Fruit fly (Drosophila melanogaster): ENCODE data around the gene ApepP.

ApepP gene

DNA sequence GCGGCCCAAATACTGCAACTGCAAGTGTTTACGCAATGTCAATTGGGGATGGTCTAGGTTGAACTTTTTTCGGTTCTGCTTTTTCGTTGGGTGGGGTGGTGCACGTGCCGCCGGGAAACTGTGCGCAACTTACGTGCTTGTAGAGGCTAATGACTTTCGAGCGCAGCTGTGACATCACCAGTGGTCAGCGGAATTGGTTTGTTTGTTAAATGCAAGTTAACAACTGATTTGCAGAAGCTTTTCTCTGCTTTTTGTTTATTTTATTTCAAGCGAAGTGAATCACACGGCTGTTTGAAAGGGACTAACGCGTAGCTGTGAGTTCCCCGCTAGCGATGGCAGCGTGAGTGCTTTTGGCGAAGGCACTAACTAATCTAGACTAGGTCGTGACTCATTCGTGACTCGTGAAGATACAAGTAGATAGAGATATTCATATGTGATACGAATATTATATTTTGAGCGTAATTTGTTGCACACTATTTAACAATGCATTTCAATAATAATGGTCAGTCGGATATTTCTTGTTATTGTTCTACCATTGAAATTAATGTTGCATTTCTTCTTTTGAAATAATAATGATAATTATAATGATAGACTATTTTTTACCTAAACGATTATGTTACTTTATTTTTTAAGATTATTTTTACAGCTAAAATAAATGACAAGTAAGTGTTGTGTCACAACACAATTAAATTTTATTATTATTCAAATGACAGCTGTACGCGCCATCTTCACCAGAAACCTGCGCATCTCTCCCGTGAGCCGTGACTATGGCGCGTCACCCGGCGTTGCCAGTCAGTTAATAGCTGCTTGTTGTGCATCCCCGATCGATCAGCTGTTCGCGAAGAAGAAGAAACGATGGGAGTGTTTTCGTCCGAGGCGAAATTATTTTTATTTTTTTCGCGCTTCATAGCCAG, 22.3 kb downstream of the ApepP start, which contains the start of the genes osi and tweek (continued):
- TF ChIP-seq chm (GFP tag; IDR thresholded peaks at IDR 0.05) (no peak), C15 (GFP tag; IDR thresholded peaks at IDR 0.05) (no peak), p53 (GFP tag; optimal IDR thresholded peaks at IDR 0.05) (no peak), CG13287 (GFP tag; IDR thresholded peaks at IDR 0.05; ENCODE audit: partially characterized antibody) (peak; percentile 82), da (GFP tag; optimal IDR thresholded peaks at IDR 0.05) (peak; percentile 4), wek (GFP tag; optimal IDR thresholded peaks at IDR 0.05) (peak; percentile 55), CG16815 (GFP tag; optimal IDR thresholded peaks at IDR 0.05) (peak; percentile 83), CG6683 (GFP tag; optimal IDR thresholded peaks at IDR 0.05) (no peak), gem (tag; optimal IDR thresholded peaks at IDR 0.05) (peak; percentile 83), repo (GFP tag; optimal IDR thresholded peaks at IDR 0.05) (no peak), Hr39 (optimal IDR thresholded peaks at IDR 0.05) (no peak), CG16863 (GFP tag; optimal IDR thresholded peaks at IDR 0.05) (peak; percentile 26), CG6175 (GFP tag; IDR thresholded peaks at IDR 0.05) (no peak), gsb-n (tag; optimal IDR thresholded peaks at IDR 0.05) (no peak), zfh1 (GFP tag; IDR thresholded peaks at IDR 0.05) (no peak), nom (GFP tag; optimal IDR thresholded peaks at IDR 0.05) (no peak), CG18011 (GFP tag; optimal IDR thresholded peaks at IDR 0.05) (peak; percentile 4), Usf (GFP tag; optimal IDR thresholded peaks at IDR 0.05) (peak; percentile 26), sr (GFP tag; IDR thresholded peaks at IDR 0.05) (no peak), Dbx (GFP tag; IDR thresholded peaks at IDR 0.05) (peak; percentile 39; the same call in 1 of the 3 replicates), CG17361 (GFP tag; IDR thresholded peaks at IDR 0.05) (no peak; the same call in 2 of the 3 replicates), Drgx (GFP tag; IDR thresholded peaks at IDR 0.05) (no peak), Optix (GFP tag; IDR thresholded peaks at IDR 0.05) (no peak), Hmr (GFP tag; optimal IDR thresholded peaks at IDR 0.05) (peak; percentile 73), MESR4 (GFP tag; optimal IDR thresholded peaks at IDR 0.05) (peak; percentile 82), HLH54F (GFP tag; optimal IDR thresholded peaks at IDR 0.05) (peak; percentile 63), H2.0 (GFP tag; IDR thresholded peaks at IDR 0.05) (peak; percentile 50), zen2 (GFP tag; IDR thresholded peaks at IDR 0.05; ENCODE audit: partially characterized antibody) (peak; percentile 91), Dad (GFP tag; optimal IDR thresholded peaks at IDR 0.05) (peak; percentile 10), sisA (GFP tag; IDR thresholded peaks at IDR 0.05) (peak; percentile 54; the same call in 1 of the 2 replicates), CG8290 (GFP tag; optimal IDR thresholded peaks at IDR 0.05) (peak; percentile 57), CG8290 (tag; optimal IDR thresholded peaks at IDR 0.05) (peak in 1 of 2 experiments; percentile 76), NfI (GFP tag; optimal IDR thresholded peaks at IDR 0.05) (peak; percentile 46), Neu2 (GFP tag; optimal IDR thresholded peaks at IDR 0.05; ENCODE audit: borderline replicate concordance) (no peak), Trl (optimal IDR thresholded peaks at IDR 0.05) (no peak), Trl (GFP tag; optimal IDR thresholded peaks at IDR 0.05) (peak; percentile 29), fd96Cb (tag; optimal IDR thresholded peaks at IDR 0.05) (peak; percentile 40), CG7357 (GFP tag; IDR thresholded peaks at IDR 0.05) (no peak), corto (GFP tag; optimal IDR thresholded peaks at IDR 0.05) (peak; percentile 35), CG4820 (GFP tag; optimal IDR thresholded peaks at IDR 0.05) (peak; percentile 47), ems (GFP tag; optimal IDR thresholded peaks at IDR 0.05) (peak; percentile 36), CG3407 (GFP tag; optimal IDR thresholded peaks at IDR 0.05) (no peak), pum (GFP tag; optimal IDR thresholded peaks at IDR 0.05) (peak; percentile 44), Chrac-16 (GFP tag; optimal IDR thresholded peaks at IDR 0.05) (peak; percentile 74), CG2889 (GFP tag; IDR thresholded peaks at IDR 0.05) (0 out of 3 replicates have a peak, but pooled peaks have one; percentile 38), pnt (GFP tag; optimal IDR thresholded peaks at IDR 0.05) (peak; percentile 32), CG11093 (GFP tag; IDR thresholded peaks at IDR 0.05) (no peak), CG9876 (GFP tag; optimal IDR thresholded peaks at IDR 0.05) (peak; percentile 33), CG9817 (tag; optimal IDR thresholded peaks at IDR 0.05) (peak; percentile 76), nerfin-2 (GFP tag; IDR thresholded peaks at IDR 0.05; ENCODE audit: partially characterized antibody) (peak; percentile 40)
